Worm (Caenorhabditis elegans): ENCODE results near the gene F55B12.10.

DNA sequence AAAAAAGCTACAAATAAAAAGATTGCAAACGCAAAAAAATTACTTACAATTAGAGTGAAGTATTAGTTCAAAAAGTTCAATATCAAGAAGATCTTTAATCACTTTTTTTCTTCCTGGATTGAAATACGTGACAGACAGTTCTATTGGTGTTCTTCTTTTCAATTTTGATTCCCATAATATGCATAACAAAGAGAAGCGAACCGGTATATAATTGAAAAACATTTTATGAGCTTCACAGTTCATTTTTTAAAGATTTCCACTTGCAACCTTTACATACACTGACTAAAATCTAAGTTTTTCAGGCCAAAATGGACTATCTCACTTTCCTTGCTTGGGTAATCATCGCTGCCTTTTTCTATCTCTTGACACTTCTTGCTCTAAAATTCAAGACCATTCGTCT lies 37.0 kb downstream of the F55B12.10 start, which contains the start of gene T22G5.1:
- no peak for TF ChIP-seq unc-62 (GFP tag; optimal IDR thresholded peaks at IDR 0.05)
- no peak for TF ChIP-seq ceh-83 (GFP tag; optimal IDR thresholded peaks at IDR 0.05)
- TF ChIP-seq lsy-2 (tag; optimal IDR thresholded peaks at IDR 0.05), result no peak
- no peak for TF ChIP-seq lin-13 (tag; optimal IDR thresholded peaks at IDR 0.05)

Measured in whole organism, mixed stage, embryonic.